Fruit fly (Drosophila melanogaster) whole organism: ENCODE measurements around the gene Mo25.

Experiments used
- CG8478 ChIP-seq: fragments of >200 bp; optimal IDR thresholded peaks from 2 replicates; lab custom pipeline; 2018; ENCODE audit warnings: inconsistent platforms
- Dll ChIP-seq: fragments of >200 bp; optimal IDR thresholded peaks from 2 replicates; lab custom pipeline; 2017
- EcR ChIP-seq, 2 experiments: fragments of >200 bp; optimal IDR thresholded peaks; 2 replicates each; lab custom pipeline; 2017; ENCODE audit warnings: missing biosample characterization in 2 of 2, missing genetic modification characterization in 2 of 2, missing genetic modification reagents in 2 of 2
- pan ChIP-seq: fragments of >200 bp; optimal IDR thresholded peaks from 2 replicates; lab custom pipeline; 2017
- psq ChIP-seq: fragments of >200 bp; optimal IDR thresholded peaks from 2 replicates; lab custom pipeline; 2017
- usp ChIP-seq: fragments of >200 bp; optimal IDR thresholded peaks from 2 replicates; lab custom pipeline; 2017; ENCODE audit warnings: missing biosample characterization, missing genetic modification characterization, mixed read lengths

Mo25 gene

DNA sequence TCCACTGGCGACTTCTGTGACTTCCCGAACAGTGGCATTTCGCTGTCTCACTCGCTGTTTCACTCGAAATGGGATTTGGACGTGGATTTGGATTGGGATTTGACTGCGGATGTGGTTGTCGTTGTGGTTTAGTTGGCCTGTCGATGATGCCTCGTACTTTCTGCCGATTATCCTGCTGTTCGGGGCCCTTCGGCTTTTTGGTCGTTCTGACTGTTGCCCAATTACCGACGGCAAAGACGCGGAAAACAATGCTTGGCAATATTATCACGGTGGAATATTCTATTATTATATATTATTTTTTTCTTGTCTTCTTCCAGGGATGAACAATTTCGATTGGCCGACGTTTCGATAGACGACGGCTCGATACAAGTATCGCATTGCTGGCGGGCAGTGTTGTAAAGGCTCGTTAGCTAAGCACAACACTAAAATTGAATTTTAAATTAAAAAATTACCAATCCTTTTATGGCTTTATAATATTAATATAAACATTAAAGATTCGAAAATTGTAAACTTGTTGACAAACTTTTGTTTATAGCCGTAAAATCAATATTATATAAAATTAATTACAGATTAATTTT, at the start of gene Mo25:
TSS of gene Mo25 (minus strand) at position 341 of the 578 bp plus-strand sequence.
- TF ChIP-seq CG8478 (lab: Kevin White, UChicago) (peak; percentile 18), pan (no peak)

DNA sequence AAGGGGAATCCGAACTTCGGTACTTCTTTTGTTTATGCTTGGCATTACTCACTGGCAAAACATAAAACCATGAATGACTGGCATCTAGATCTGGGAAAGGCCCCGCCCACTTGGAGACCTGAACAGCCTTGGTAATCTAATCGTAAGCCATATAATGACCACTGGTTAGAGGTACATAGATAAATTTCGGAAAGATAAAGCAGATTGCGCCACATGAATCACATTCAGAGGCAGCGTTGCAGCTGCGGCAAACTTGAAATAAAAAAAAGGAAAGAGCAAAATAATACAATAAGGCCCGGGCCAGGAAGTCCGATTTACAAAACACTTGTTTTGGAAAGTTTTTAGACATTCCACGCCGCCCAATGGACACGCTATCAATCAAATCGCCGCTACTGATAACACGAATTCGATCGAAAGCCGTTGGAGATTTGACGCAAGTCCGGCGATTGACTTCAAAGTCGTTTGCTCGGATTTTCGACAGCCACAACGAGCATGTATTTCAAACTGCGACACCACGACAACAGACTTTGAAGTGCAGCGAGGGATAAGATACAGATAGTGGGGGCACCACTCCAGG, 49.0 kb upstream of the Mo25 start:
- TF ChIP-seq pan (no peak), usp (no peak), EcR (GFP tag; optimal IDR thresholded peaks at IDR 0.05; lab: Kevin White, UChicago) (no peak), Dll (no peak), psq (no peak), CG8478 (lab: Kevin White, UChicago) (no peak)

DNA sequence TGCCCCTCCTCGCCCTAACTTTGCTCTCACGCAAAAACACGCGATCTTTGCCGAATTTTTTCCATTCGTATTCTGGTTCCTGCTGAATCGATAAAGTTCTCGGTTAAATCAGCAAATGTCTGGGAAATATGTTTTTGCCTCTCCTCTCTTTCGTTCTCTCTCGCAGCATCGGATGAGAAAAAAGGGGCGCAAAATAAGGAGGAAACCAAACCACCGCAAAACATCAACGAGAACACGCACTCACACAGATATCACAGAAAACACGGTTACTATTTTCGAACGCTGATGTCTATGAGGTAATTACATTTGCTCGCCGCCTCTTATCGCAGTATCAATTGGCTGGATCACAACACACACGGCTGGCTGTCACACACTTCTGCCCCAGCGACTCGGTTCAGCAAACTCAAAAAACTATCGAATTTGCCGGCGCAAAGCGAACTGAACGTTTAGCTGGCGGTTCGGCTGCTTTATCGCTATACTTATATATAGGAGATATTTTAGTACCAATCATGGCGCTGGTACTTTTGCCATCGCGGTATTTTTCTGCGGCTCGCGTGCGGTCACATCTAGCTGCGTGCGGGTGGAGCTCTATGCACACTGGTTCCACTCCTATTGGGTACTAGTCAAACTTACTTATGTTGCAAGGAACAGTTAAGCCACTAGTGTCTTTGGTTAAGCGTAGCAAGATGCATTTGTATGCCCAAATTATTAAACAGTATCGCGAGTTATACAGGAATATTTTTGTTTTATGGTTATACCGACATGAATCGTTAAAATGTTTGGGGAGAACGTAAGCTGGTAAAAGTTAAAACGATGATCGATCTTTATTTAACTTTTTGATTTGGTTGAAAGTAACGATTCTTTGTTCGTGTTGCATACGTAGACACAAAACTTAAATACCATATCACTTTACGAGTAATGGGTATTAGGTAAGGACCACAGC, 46.2 kb upstream of the Mo25 start, which contains the start of gene Baldspot:
TSS of gene Baldspot (minus strand) at position 449 of the 943 bp plus-strand sequence.
- TF ChIP-seq usp (no peak), pan (peak; percentile 74), Dll (no peak)

DNA sequence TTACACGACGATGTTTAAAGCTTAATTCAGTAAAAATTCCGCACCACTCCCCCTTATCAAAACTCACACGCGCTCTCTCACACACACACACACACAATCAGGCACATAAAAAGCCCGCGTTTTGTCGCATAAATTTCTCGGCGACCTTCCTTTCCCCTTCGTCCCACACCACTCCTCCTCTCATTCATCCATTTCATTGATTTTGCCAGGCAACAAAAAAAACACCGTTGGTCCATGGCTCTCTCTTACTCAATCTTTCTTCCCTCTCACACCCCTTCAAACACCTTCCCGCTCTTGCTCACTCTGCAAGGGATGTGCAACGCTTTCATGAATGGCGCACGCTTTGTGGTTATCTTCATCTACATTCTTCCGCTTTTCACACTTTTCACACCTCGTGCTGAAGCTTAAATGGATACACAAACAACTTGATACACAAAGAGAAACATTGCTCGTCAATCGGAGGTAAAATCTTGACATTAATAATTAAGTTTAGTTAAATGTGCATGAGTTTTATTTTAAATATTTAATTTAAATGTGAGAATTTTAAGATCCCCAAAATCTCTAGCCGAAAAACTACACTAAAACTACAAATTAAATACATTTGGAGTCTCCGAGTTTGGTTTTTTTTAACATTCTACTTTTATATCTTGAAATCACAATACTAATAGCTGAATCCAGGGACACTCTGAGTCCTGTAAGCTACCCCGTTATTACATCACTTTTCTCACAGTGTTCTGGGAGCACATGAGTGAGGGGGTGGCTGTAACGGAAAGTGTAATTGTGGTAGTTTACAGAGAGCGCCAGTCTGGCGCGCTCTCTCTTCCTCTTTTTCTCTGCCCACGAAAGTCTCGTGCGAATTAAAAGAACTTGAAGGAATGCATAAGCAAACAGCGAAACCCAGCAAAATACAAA, 44.9 kb upstream of the Mo25 start:
- TF ChIP-seq usp (no peak), psq (no peak), pan (no peak), CG8478 (lab: Kevin White, UChicago) (no peak), Dll (no peak), EcR (GFP tag; optimal IDR thresholded peaks at IDR 0.05; lab: Kevin White, UChicago) (no peak)

DNA sequence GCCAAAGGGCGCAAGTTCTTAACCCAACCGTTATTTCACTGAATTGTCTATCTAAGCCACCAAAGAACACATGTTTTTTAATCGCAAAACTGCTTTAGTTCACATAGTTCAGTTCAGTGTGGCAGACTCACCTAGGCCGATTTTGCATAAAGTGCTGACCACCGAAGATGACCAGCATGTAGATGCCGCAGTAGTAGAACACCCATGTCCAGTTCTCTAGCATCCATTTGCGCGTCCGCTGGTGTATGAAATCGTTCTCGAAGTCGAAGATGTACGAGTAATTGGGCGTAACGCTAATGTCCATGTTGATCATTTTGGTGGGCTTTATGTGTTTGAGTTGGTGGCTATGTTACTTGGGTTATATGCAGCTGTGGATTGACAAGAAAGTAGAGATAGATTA, 43.8 kb upstream of the Mo25 start:
- TF ChIP-seq psq (no peak), EcR (GFP tag; optimal IDR thresholded peaks at IDR 0.05; lab: Kevin White, UChicago) (no peak), pan (no peak), CG8478 (lab: Kevin White, UChicago) (no peak)

DNA sequence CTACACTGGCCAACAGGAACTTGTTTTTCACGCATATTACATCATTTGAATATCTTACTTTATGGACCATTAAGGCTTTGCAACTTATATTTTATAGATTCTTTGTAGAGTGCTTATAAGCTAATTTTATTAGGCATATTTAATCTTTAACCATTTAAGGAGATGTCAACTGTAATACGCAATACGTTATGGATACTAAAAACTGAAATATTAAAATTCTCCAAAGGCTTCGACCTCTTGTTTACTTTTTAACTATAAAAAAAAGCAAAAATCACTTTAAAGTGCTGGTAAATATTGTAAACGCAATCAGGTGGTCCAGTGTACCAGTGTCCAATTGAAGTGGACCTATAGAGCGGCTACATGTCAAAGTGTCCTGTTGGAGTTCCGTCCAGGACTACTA, 41.7 kb upstream of the Mo25 start:
- TF ChIP-seq CG8478 (lab: Kevin White, UChicago) (no peak), Dll (no peak), psq (no peak), usp (no peak), pan (no peak), EcR (GFP tag; optimal IDR thresholded peaks at IDR 0.05; lab: Kevin White, UChicago) (no peak)

DNA sequence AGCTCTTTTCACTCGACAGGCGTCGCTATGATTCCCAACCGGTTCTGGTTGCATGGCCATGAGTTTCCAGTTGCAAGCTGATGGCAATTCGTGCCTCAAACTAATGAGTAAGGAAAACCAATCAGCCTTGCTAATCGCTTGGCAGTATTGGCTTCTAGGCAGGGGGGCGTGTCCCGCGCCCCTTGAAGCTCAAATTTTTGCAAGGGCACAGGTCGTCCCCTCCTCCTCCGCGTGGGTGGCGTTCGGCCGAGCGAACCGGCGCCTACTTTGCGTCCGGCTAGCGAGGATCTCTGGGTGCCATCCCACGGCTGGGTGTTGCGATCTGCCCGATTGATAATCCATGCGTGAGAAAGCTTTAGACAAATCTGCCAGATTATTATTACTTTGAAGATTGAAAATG, 38.4 kb upstream of the Mo25 start:
- TF ChIP-seq psq (no peak), Dll (no peak), pan (no peak), CG8478 (lab: Kevin White, UChicago) (no peak), EcR (GFP tag; optimal IDR thresholded peaks at IDR 0.05; lab: Kevin White, UChicago) (no peak), usp (no peak)

DNA sequence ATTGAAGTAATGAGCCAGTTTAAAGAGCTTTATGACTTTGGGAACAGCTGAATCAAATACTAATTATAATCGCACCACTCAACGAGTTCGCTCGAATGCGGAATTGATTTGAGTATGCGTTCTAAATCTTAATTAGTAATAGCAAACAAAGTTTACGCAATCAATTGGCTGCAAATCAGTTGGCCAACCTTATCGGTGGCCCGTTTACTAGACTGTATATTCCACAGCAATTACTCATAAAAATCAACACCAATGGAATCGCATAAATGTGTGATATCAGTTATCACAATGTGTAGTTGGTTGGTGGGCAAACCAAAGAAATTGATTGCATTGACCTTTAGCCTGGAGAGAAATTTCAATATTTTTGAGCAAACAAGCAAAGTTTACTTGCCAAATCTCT, 37.3 kb upstream of the Mo25 start:
- TF ChIP-seq usp, result no peak
- no peak for TF ChIP-seq Dll
- no peak for TF ChIP-seq pan
- no peak for TF ChIP-seq EcR (GFP tag; optimal IDR thresholded peaks at IDR 0.05; lab: Kevin White, UChicago)
- TF ChIP-seq psq, result no peak
- TF ChIP-seq CG8478 (lab: Kevin White, UChicago), result no peak

DNA sequence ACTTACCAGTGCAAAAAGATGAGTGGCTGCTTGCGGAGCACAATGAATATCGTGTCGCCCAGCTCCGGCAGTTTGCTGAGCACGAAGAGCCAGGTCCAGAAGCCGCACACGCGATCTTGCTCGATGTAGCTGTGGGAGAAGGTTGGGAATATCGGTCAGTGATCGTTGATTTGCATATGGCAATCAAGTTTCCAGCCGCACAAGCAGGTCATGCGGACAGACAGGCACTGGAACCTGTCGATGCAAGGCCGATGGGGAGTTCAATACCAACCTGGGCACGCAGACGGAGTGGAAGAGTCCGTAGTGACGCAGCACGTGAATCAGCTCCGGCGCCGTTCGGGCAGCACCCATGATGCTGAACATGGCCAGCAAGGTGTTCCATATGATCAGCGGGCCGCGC, 35.9 kb upstream of the Mo25 start:
- TF ChIP-seq Dll, result no peak
- TF ChIP-seq CG8478 (lab: Kevin White, UChicago), result no peak
- no peak for TF ChIP-seq pan
- no peak for TF ChIP-seq EcR (GFP tag; optimal IDR thresholded peaks at IDR 0.05; lab: Kevin White, UChicago)
- no peak for TF ChIP-seq usp
- TF ChIP-seq psq, result no peak

DNA sequence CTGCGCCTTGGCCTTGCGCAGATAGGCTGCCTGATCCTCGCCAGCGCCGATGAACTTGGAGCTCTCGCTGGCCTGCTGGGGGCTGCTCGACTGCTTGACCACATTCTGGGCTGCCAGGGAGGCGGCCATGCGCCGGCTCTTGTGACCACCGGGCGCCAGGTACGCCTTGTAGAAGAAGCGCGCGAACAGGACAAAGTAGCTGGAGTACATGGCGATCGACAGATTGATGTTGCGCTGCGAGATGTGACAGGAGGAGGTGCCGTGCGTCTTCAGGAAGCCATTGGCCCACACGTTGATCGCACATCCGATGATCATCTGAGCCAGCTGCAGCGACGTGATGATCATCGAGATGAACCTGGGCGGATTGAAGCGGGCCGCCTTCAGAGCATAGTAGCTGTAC, 34.8 kb upstream of the Mo25 start:
- TF ChIP-seq CG8478 (lab: Kevin White, UChicago) (no peak), pan (no peak), Dll (no peak), usp (no peak), EcR (GFP tag; optimal IDR thresholded peaks at IDR 0.05; lab: Kevin White, UChicago) (no peak), psq (no peak)

DNA sequence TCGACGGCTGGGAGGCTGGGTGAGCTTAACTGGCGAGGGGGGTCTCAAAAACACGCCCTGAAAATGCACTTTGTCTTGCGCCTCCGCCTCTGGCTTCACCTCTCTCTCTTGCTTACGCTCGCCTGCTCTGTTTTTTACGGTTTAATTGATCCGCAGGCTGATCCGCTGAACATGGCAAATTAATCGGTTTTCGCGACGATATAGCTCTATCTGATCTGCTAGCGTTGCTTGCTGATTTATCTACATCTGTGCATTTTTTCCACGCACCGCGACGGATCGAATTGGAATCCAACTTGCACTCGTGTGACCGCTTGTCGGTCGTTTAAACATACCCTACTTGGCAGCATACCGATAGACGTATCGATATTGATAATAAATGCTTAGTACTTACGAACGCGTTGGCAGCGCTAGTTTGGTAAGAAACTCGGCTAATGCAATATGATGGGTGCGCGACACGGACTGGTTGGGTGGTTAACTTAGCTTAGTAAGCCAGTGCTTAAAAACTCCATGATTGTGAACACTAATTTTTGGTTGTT, 32.4 kb upstream of the Mo25 start, which contains the start of gene Abl:
TSS of gene Abl (minus strand) at position 305 of the 536 bp plus-strand sequence.
- TF ChIP-seq usp (no peak), psq (no peak), Dll (no peak), pan (no peak), EcR (GFP tag; optimal IDR thresholded peaks at IDR 0.05; lab: Kevin White, UChicago) (no peak), CG8478 (lab: Kevin White, UChicago) (no peak)

DNA sequence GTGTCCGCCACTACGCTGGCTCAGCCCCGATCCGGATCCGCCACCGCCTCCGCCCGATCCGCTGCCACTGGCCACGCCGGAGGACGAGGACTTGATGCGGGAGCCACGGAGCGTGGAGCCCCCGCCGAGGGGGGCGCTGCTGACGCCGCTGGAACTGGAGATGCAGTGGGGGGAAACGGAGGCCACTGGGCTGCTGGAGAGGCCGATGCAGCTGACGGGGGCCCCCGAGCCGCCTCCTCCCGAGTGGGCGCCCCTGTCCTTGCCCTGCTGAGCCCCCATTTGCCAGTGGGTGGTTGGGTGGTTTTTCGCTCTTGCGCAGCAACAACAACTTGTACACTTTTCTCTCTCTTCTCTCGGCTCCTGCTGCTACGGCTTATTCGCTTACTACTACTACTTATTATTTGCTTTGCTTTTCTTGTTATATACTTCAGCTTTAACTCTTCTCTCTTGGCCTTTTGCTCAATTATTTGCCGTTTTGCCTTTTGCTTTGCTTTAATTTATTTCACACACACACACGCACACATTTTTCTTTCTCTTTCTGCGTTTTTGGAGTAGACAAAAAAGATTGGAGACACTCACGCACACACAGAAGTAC, 31.7 kb upstream of the Mo25 start:
- TF ChIP-seq psq (no peak), EcR (GFP tag; optimal IDR thresholded peaks at IDR 0.05; lab: Kevin White, UChicago) (no peak), pan (no peak), CG8478 (lab: Kevin White, UChicago) (no peak), usp (no peak), Dll (no peak)
